Worm (Caenorhabditis elegans) whole organism, young adult: ENCODE data around the gene let-99.
A peak's percentile ranks its signal among the peaks of the same experiment; 100 is the strongest.

ENCODE experiments used
- B0261.1 ChIP-seq: sonication (generic microtip); optimal IDR thresholded peaks from 2 replicates; lab custom pipeline; 2016; ENCODE audit warnings: mild to moderate bottlenecking, missing genetic modification characterization, moderate library complexity, missing compliant biosample characterization
- C17E4.6 ChIP-seq: fragments of 200-800 bp; sonication (Bioruptor generic); IDR thresholded peaks from 2 replicates; pipeline ENCODE4 v1.3.6; 2022; ENCODE audit warnings: missing genetic modification reagents, missing genetic modification characterization, missing compliant biosample characterization
- F23B12.7 ChIP-seq: sonication (generic microtip); optimal IDR thresholded peaks from 2 replicates; lab custom pipeline; 2017; ENCODE audit warnings: missing genetic modification characterization, mild to moderate bottlenecking, missing compliant biosample characterization, antibody characterized with exemption, moderate library complexity; ENCODE audit not compliant: insufficient read depth
- F52B5.7 ChIP-seq: sonication (generic microtip); optimal IDR thresholded peaks from 2 replicates; lab custom pipeline; 2016; ENCODE audit warnings: mild to moderate bottlenecking, missing genetic modification characterization, missing compliant biosample characterization
- Y53G8AR.9 ChIP-seq: fragments of 200-800 bp; sonication (Bioruptor generic); conservative IDR thresholded peaks from 2 replicates; pipeline ENCODE4 v1.3.6; 2022; ENCODE audit warnings: missing genetic modification reagents, missing genetic modification characterization, missing compliant biosample characterization
- Y79H2A.3 ChIP-seq: fragments of 200-800 bp; sonication (Bioruptor generic); conservative IDR thresholded peaks from 2 replicates; pipeline ENCODE4 v1.3.6; 2022; ENCODE audit warnings: missing genetic modification reagents, missing genetic modification characterization, missing compliant biosample characterization
- ZK185.1 ChIP-seq: sonication (generic microtip); optimal IDR thresholded peaks from 2 replicates; lab custom pipeline; 2016; ENCODE audit warnings: mild to moderate bottlenecking, missing genetic modification characterization, missing compliant biosample characterization; ENCODE audit not compliant: poor library complexity, severe bottlenecking
- aptf-2 ChIP-seq: fragments of 200-800 bp; sonication (Bioruptor generic); conservative IDR thresholded peaks from 2 replicates; pipeline ENCODE4 v1.3.6; 2022; ENCODE audit warnings: missing genetic modification reagents, missing genetic modification characterization, missing compliant biosample characterization
- aptf-3 ChIP-seq: fragments of 200-800 bp; sonication (Bioruptor generic); IDR thresholded peaks from 2 replicates; pipeline ENCODE4 v1.3.6; 2022; ENCODE audit warnings: missing genetic modification characterization, missing compliant biosample characterization
- ccch-3 ChIP-seq: fragments of 200-800 bp; sonication (Bioruptor generic); optimal IDR thresholded peaks from 2 replicates; lab custom pipeline; 2018; ENCODE audit warnings: mild to moderate bottlenecking, missing genetic modification characterization, missing compliant biosample characterization
- cebp-2 ChIP-seq: fragments of 200-800 bp; sonication (Bioruptor generic); IDR thresholded peaks from 2 replicates; pipeline ENCODE4 v1.3.6; 2022; ENCODE audit warnings: missing genetic modification characterization, missing compliant biosample characterization
- ceh-100 ChIP-seq: fragments of 200-800 bp; sonication (Bioruptor generic); IDR thresholded peaks from 2 replicates; pipeline ENCODE4 v1.3.6; 2022; ENCODE audit warnings: missing genetic modification reagents, missing genetic modification characterization, missing compliant biosample characterization
- ceh-27 ChIP-seq: fragments of 200-800 bp; sonication (Bioruptor generic); optimal IDR thresholded peaks from 2 replicates; lab custom pipeline; 2018; ENCODE audit warnings: mild to moderate bottlenecking, missing genetic modification characterization, moderate library complexity, missing compliant biosample characterization
- ceh-40 ChIP-seq: fragments of 200-800 bp; sonication (Bioruptor generic); IDR thresholded peaks from 2 replicates; pipeline ENCODE4 v1.3.6; 2022; ENCODE audit warnings: missing genetic modification characterization, missing compliant biosample characterization
- dox-1 ChIP-seq: fragments of 200-800 bp; sonication (Bioruptor generic); IDR thresholded peaks from 2 replicates; pipeline ENCODE4 v1.3.6; 2022; ENCODE audit warnings: missing genetic modification reagents, missing genetic modification characterization, missing compliant biosample characterization
- dpff-1 ChIP-seq: sonication (generic microtip); optimal IDR thresholded peaks from 2 replicates; lab custom pipeline; 2017; ENCODE audit warnings: mild to moderate bottlenecking, missing genetic modification characterization, missing compliant biosample characterization
- dpl-1 ChIP-seq: fragments of 150-350 bp; optimal IDR thresholded peaks from 2 replicates; lab custom pipeline; 2014; ENCODE audit warnings: missing biosample characterization, missing genetic modification reagents, missing genetic modification characterization
- efl-1 ChIP-seq: fragments of 150-350 bp; optimal IDR thresholded peaks from 2 replicates; lab custom pipeline; 2014; ENCODE audit warnings: missing biosample characterization, missing genetic modification reagents, missing genetic modification characterization
- egrh-3 ChIP-seq: fragments of 200-800 bp; sonication (Bioruptor generic); IDR thresholded peaks from 2 replicates; pipeline ENCODE4 v1.3.6; 2022; ENCODE audit warnings: missing genetic modification reagents, missing genetic modification characterization, missing compliant biosample characterization
- gei-17 ChIP-seq: fragments of 200-800 bp; sonication (Bioruptor generic); optimal IDR thresholded peaks from 2 replicates; lab custom pipeline; 2018; ENCODE audit warnings: mild to moderate bottlenecking, missing genetic modification characterization, missing compliant biosample characterization
- hrde-1 ChIP-seq: sonication (generic microtip); optimal IDR thresholded peaks from 2 replicates; lab custom pipeline; 2016; ENCODE audit warnings: missing genetic modification characterization, mild to moderate bottlenecking, missing compliant biosample characterization, moderate library complexity, missing genotype, missing genetic modification reagents, borderline replicate concordance
- lin-54 ChIP-seq: fragments of 200-800 bp; sonication (Bioruptor generic); optimal IDR thresholded peaks from 2 replicates; lab custom pipeline; 2018; ENCODE audit warnings: mild to moderate bottlenecking, missing genetic modification characterization, missing compliant biosample characterization
- mcd-1 ChIP-seq: fragments of 200-800 bp; sonication (Bioruptor generic); IDR thresholded peaks from 2 replicates; pipeline ENCODE4 v1.3.6; 2022; ENCODE audit warnings: missing genetic modification reagents, missing genetic modification characterization, missing compliant biosample characterization
- mel-28 ChIP-seq: sonication (generic microtip); optimal IDR thresholded peaks from 2 replicates; lab custom pipeline; 2016; ENCODE audit warnings: borderline replicate concordance, mild to moderate bottlenecking, missing genetic modification characterization, missing compliant biosample characterization
- nfya-1 ChIP-seq: sonication (generic microtip); optimal IDR thresholded peaks from 2 replicates; lab custom pipeline; 2017; ENCODE audit warnings: antibody characterized with exemption, missing compliant biosample characterization, missing genetic modification characterization, borderline replicate concordance; ENCODE audit not compliant: insufficient read depth
- nfya-2 ChIP-seq: fragments of 200-800 bp; sonication (Bioruptor generic); IDR thresholded peaks from 2 replicates; pipeline ENCODE4 v1.3.6; 2022; ENCODE audit warnings: missing genetic modification reagents, missing genetic modification characterization, missing compliant biosample characterization
- nfyb-1 ChIP-seq: fragments of 200-800 bp; sonication (Bioruptor generic); IDR thresholded peaks from 2 replicates; pipeline ENCODE4 v1.3.6; 2022; ENCODE audit warnings: missing genetic modification reagents, missing genetic modification characterization, missing compliant biosample characterization
- sdz-38 ChIP-seq: sonication (generic microtip); optimal IDR thresholded peaks from 2 replicates; lab custom pipeline; 2016; ENCODE audit warnings: missing genotype, missing genetic modification characterization, missing compliant biosample characterization
- snpc-1.3 ChIP-seq: sonication (generic microtip); optimal IDR thresholded peaks from 2 replicates; lab custom pipeline; 2017; ENCODE audit warnings: missing genetic modification characterization, mild to moderate bottlenecking, missing compliant biosample characterization, antibody characterized with exemption, moderate library complexity, missing genotype, missing genetic modification reagents; ENCODE audit not compliant: insufficient read depth
- snpc-3.4 ChIP-seq: sonication (generic microtip); optimal IDR thresholded peaks from 2 replicates; lab custom pipeline; 2017; ENCODE audit warnings: missing genetic modification characterization, mild to moderate bottlenecking, missing compliant biosample characterization, antibody characterized with exemption, moderate library complexity, missing genotype, missing genetic modification reagents
- unc-62 ChIP-seq: fragments of 150-350 bp; optimal IDR thresholded peaks from 2 replicates; lab custom pipeline; 2014; ENCODE audit warnings: missing biosample characterization, missing genetic modification reagents, missing genetic modification characterization
- zfh-2 ChIP-seq: fragments of 200-800 bp; sonication (Bioruptor generic); conservative IDR thresholded peaks from 2 replicates; pipeline ENCODE4 v1.3.6; 2022; ENCODE audit warnings: missing genetic modification reagents, missing genetic modification characterization, missing compliant biosample characterization
- zim-3 ChIP-seq: sonication (generic microtip); optimal IDR thresholded peaks from 2 replicates; lab custom pipeline; 2017; ENCODE audit warnings: mild to moderate bottlenecking, missing genetic modification characterization, moderate library complexity, missing compliant biosample characterization
- ztf-18 ChIP-seq: sonication (generic microtip); optimal IDR thresholded peaks from 2 replicates; lab custom pipeline; 2016; ENCODE audit warnings: missing genotype, mild to moderate bottlenecking, missing genetic modification characterization, missing compliant biosample characterization
- ztf-22 ChIP-seq: fragments of 200-800 bp; sonication (Bioruptor generic); optimal IDR thresholded peaks from 2 replicates; lab custom pipeline; 2018; ENCODE audit warnings: mild to moderate bottlenecking, missing genetic modification characterization, moderate library complexity, missing compliant biosample characterization
- ztf-28 ChIP-seq: fragments of 200-800 bp; sonication (Bioruptor generic); IDR thresholded peaks from 2 replicates; pipeline ENCODE4 v1.3.6; 2022; ENCODE audit warnings: missing genetic modification reagents, missing genetic modification characterization, missing compliant biosample characterization
- ztf-6 ChIP-seq: fragments of 200-800 bp; sonication (Bioruptor generic); IDR thresholded peaks from 2 replicates; pipeline ENCODE4 v1.3.6; 2022; ENCODE audit warnings: missing genetic modification reagents, missing genetic modification characterization, missing compliant biosample characterization

let-99 gene

DNA sequence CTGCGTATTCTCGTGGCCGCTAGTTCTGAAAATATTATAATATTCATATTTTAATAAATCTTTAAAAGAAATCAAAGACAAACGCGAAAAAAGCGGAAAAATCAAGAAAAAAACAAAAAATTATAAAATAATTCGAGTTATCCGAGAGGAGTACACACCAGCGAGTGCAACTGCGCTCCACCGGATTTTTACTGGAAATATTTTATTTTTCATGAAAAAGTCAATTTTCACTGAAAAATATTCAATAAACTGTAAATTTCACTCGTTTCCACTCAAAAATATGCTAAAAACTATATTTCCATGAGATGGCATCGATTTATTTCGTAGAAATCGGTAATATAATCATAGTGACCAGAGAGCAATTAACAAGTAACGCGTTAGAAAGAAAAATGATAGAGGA, 37.8 kb downstream of the let-99 start, which contains the start of gene Y55D9A.2 (continued):
- TF ChIP-seq aptf-3 (no peak), nfya-1 (tag; lab: Kevin White, UChicago) (no peak), snpc-1.3 (tag; lab: Kevin White, UChicago) (peak; percentile 42), ZK185.1 (tag; lab: Kevin White, UChicago) (no peak), hrde-1 (tag; lab: Kevin White, UChicago) (no peak), ceh-27 (no peak), gei-17 (GFP tag; lab: Kevin White, UChicago) (no peak), ccch-3 (GFP tag; lab: Kevin White, UChicago) (no peak), unc-62 (GFP tag; lab: Kevin White, UChicago) (no peak), Y79H2A.3 (GFP tag; lab: Robert Waterston, UW) (0 out of 2 replicates have a peak, but pooled peaks have one; percentile 11), ceh-100 (GFP tag; lab: Robert Waterston, UW) (no peak)

DNA sequence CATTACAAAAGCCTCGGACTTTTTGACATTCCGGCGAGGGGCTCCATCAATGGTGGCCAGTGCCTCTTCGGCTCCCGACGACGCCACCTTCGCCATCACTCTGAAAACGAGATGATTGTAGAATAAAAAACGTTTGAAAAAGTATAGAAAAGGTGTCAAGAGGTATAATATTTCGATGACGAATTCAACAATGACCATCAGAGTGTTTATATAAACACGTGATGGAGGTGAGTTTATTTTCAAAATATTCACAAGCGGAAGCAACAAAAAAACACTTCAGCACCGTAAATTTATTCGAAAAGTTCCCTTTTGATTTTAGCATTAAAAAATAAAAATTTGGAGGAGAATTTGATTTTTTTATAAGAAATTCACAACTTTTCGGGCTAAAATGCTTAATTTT, 47.0 kb downstream of the let-99 start, which contains the start of gene efa-6:
Gene efa-6 (minus strand): TSS at position 101 of the 400 bp plus-strand sequence.
- TF ChIP-seq F23B12.7 (tag; lab: Kevin White, UChicago) (no peak), C17E4.6 (GFP tag; lab: Robert Waterston, UW) (no peak), dpl-1 (no peak), lin-54 (no peak), ztf-22 (no peak), ztf-18 (no peak), cebp-2 (GFP tag; lab: Robert Waterston, UW) (no peak), ztf-6 (no peak), zfh-2 (GFP tag; lab: Robert Waterston, UW) (no peak), efl-1 (GFP tag; lab: Kevin White, UChicago) (no peak), aptf-2 (GFP tag; lab: Robert Waterston, UW) (no peak), snpc-3.4 (no peak), F52B5.7 (tag; lab: Kevin White, UChicago) (no peak)

ce11 chrIV:12615122-12615745, 47.6 kb downstream of the let-99 start:
- TF ChIP-seq sdz-38 (tag; lab: Kevin White, UChicago) (no peak), mcd-1 (GFP tag; lab: Robert Waterston, UW) (0 out of 2 replicates have a peak, but pooled peaks have one; percentile 17), mel-28 (tag; lab: Kevin White, UChicago) (no peak), dpff-1 (no peak), zfh-2 (GFP tag; lab: Robert Waterston, UW) (0 out of 2 replicates have a peak, but pooled peaks have one; percentile 35)
- TF ChIP-seq, all 124 proteins: peak for 2

ce11 chrIV:12616943-12617689, 49.5 kb downstream of the let-99 start:
- TF ChIP-seq egrh-3 (GFP tag; lab: Robert Waterston, UW) (no peak), dox-1 (GFP tag; lab: Robert Waterston, UW) (no peak), nfya-2 (GFP tag; lab: Robert Waterston, UW) (no peak), ceh-40 (GFP tag; lab: Robert Waterston, UW) (no peak), snpc-3.4 (no peak), zim-3 (no peak), B0261.1 (tag; lab: Kevin White, UChicago) (no peak), Y53G8AR.9 (no peak), zfh-2 (GFP tag; lab: Robert Waterston, UW) (peak; percentile 72), ztf-28 (GFP tag; lab: Robert Waterston, UW) (no peak), nfyb-1 (GFP tag; lab: Robert Waterston, UW) (peak; percentile 69; the same call in 1 of the 2 replicates)
